Fruit fly (Drosophila melanogaster): Measurements from ENCODE around the gene CG2116.

Gene CG2116

DNA sequence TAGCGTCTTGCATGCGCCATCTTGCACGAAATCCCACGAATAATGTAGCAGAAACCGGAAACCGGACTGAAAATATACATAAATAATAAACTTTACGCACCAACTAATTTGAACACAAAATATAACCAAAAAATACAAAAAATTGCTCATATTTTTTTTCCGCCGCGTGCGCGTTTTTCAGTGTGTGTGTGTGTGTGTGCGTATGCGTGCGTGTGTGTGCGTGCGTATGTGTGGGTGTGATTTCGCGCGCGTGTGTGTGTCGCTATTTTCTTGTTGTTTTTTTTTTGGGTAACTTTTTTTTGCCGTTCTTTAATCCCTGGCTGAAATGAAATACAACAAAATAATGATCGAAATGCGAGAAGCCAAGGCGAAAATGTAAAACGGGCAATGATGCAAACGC lies 49.4 kb downstream of the CG2116 start:
- TF ChIP-seq CG7045 (GFP tag; optimal IDR thresholded peaks at IDR 0.05): no peak
- no peak for TF ChIP-seq CG12768 (GFP tag; optimal IDR thresholded peaks at IDR 0.05)
- no peak for TF ChIP-seq Crg-1 (GFP tag; optimal IDR thresholded peaks at IDR 0.05)
- TF ChIP-seq ovo (GFP tag; optimal IDR thresholded peaks at IDR 0.05): no peak
- TF ChIP-seq CG5204 (GFP tag; optimal IDR thresholded peaks at IDR 0.05): no peak
- TF ChIP-seq Hr96 (GFP tag; optimal IDR thresholded peaks at IDR 0.05): no peak
- no peak for TF ChIP-seq bab1 (GFP tag; optimal IDR thresholded peaks at IDR 0.05)
- TF ChIP-seq CG14711 (tag; optimal IDR thresholded peaks at IDR 0.05): no peak

DNA sequence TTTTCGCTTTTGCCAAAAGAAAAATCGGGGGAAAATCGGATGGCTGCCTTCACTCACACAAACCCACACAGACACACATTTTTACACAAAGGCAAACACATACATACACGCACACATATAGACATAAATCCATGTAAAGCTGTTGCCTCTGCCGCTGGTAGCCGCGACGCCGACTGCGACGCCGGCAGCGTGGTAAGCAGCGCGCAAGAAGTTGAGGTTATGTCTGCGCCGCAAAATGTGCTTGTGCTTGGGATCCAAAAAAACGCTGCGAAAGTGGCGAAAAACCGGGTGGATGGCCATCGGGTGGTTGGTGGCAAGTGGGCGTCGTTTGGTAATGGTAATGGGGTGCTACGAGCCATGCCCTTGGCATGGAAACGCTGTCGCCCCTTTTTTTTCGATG lies 50.2 kb downstream of the CG2116 start:
- TF ChIP-seq toe (GFP tag; optimal IDR thresholded peaks at IDR 0.05) (no peak), Crg-1 (GFP tag; optimal IDR thresholded peaks at IDR 0.05) (no peak), CG7045 (GFP tag; optimal IDR thresholded peaks at IDR 0.05) (no peak), CG14711 (tag; optimal IDR thresholded peaks at IDR 0.05) (no peak), ovo (GFP tag; optimal IDR thresholded peaks at IDR 0.05) (no peak), pad (GFP tag; optimal IDR thresholded peaks at IDR 0.05) (no peak), CG12768 (GFP tag; optimal IDR thresholded peaks at IDR 0.05) (no peak), Mnt (GFP tag; optimal IDR thresholded peaks at IDR 0.05) (no peak), bab1 (GFP tag; optimal IDR thresholded peaks at IDR 0.05) (no peak), CG5204 (GFP tag; optimal IDR thresholded peaks at IDR 0.05) (no peak)

Measured in whole organism, adult.